Worm (Caenorhabditis elegans) whole organism, L4 larva: ENCODE data around the gene vha-9.

Experiments used
- F44E2.7 ChIP-seq: fragments of 200-800 bp; sonication (Bioruptor generic); IDR thresholded peaks from 2 replicates; pipeline ENCODE4 v2.1.2; 2022; ENCODE audit warnings: missing genetic modification characterization, missing compliant biosample characterization
- Y48G9A.11 ChIP-seq: fragments of 200-800 bp; sonication (Bioruptor generic); IDR thresholded peaks from 2 replicates; pipeline ENCODE4 v1.3.6; 2022; ENCODE audit warnings: missing genetic modification reagents, missing genetic modification characterization, missing compliant biosample characterization
- ZK546.5 ChIP-seq, 2 experiments: sonication (generic microtip); optimal IDR thresholded peaks; 2 replicates each; lab custom pipeline; 2017; ENCODE audit warnings: missing biosample characterization in 2 of 2, missing genetic modification characterization in 2 of 2
- aha-1 ChIP-seq: fragments of 150-350 bp; peaks from one replicate; lab custom pipeline; 2014; ENCODE audit warnings: missing biosample characterization, missing genetic modification characterization
- attf-4 ChIP-seq: sonication (generic microtip); optimal IDR thresholded peaks from 3 replicates; lab custom pipeline; 2017; ENCODE audit warnings: missing biosample characterization, missing genetic modification characterization
- ceh-44 ChIP-seq: fragments of 200-800 bp; sonication (Bioruptor generic); IDR thresholded peaks from 2 replicates; pipeline ENCODE4 v1.3.6; 2022; ENCODE audit warnings: missing genetic modification reagents, missing genetic modification characterization, missing compliant biosample characterization
- cey-2 ChIP-seq: sonication (generic microtip); optimal IDR thresholded peaks from 3 replicates; lab custom pipeline; 2017; ENCODE audit warnings: missing genetic modification characterization, mild to moderate bottlenecking, missing compliant biosample characterization, antibody characterized with exemption, borderline replicate concordance; ENCODE audit not compliant: insufficient read depth
- daf-12 ChIP-seq: fragments of 150-350 bp; optimal IDR thresholded peaks from 2 replicates; lab custom pipeline; 2014; ENCODE audit warnings: missing biosample characterization, missing genetic modification reagents, missing genetic modification characterization
- daf-19 ChIP-seq: fragments of 200-800 bp; sonication (Bioruptor generic); conservative IDR thresholded peaks from 2 replicates; pipeline ENCODE4 v1.3.6; 2022; ENCODE audit warnings: missing genetic modification characterization, missing compliant biosample characterization
- duxl-1 ChIP-seq: sonication (generic microtip); optimal IDR thresholded peaks from 2 replicates; lab custom pipeline; 2016; ENCODE audit warnings: mild to moderate bottlenecking, missing genetic modification characterization, moderate library complexity, missing compliant biosample characterization; ENCODE audit not compliant: poor library complexity
- dve-1 ChIP-seq: sonication (generic microtip); optimal IDR thresholded peaks from 2 replicates; lab custom pipeline; 2017; ENCODE audit warnings: antibody characterized with exemption, mild to moderate bottlenecking, missing genetic modification characterization, missing compliant biosample characterization; ENCODE audit not compliant: insufficient read depth
- egl-27 ChIP-seq: sonication (generic microtip); optimal IDR thresholded peaks from 3 replicates; lab custom pipeline; 2017; ENCODE audit warnings: missing biosample characterization, missing genetic modification reagents, missing genetic modification characterization
- hif-1 ChIP-seq, 2 experiments: sonication (generic microtip); optimal IDR thresholded peaks; 2 replicates each; lab custom pipeline; 2016 to 2017; ENCODE audit warnings: missing compliant biosample characterization in 2 of 2, missing genetic modification characterization in 2 of 2, missing genetic modification reagents in 2 of 2, missing genotype in 2 of 2, mild to moderate bottlenecking in 1 of 2
- hlh-30 ChIP-seq: sonication (generic microtip); optimal IDR thresholded peaks from 2 replicates; lab custom pipeline; 2017; ENCODE audit warnings: antibody characterized with exemption, mild to moderate bottlenecking, missing genetic modification characterization, missing compliant biosample characterization; ENCODE audit not compliant: insufficient read depth
- hmg-1.1 ChIP-seq: fragments of 200-800 bp; sonication (Bioruptor generic); IDR thresholded peaks from 2 replicates; pipeline ENCODE4 v1.3.6; 2022; ENCODE audit warnings: missing genetic modification reagents, missing genetic modification characterization, missing compliant biosample characterization
- lin-13 ChIP-seq: fragments of 150-350 bp; optimal IDR thresholded peaks from 2 replicates; lab custom pipeline; 2014; ENCODE audit warnings: missing biosample characterization, missing genetic modification reagents, missing genetic modification characterization
- lin-15B ChIP-seq: fragments of 150-350 bp; sonication (generic microtip); optimal IDR thresholded peaks from 3 replicates; lab custom pipeline; 2014; ENCODE audit warnings: missing biosample characterization, missing genetic modification characterization
- lin-29 ChIP-seq: fragments of 200-800 bp; sonication (Bioruptor generic); IDR thresholded peaks from 2 replicates; pipeline ENCODE4 v1.3.6; 2022; ENCODE audit warnings: missing genetic modification reagents, missing genetic modification characterization, missing compliant biosample characterization
- lin-39 ChIP-seq: fragments of 150-350 bp; optimal IDR thresholded peaks from 2 replicates; lab custom pipeline; 2014; ENCODE audit warnings: missing biosample characterization, missing genetic modification reagents, missing genetic modification characterization
- lir-3 ChIP-seq: sonication (generic microtip); optimal IDR thresholded peaks from 2 replicates; lab custom pipeline; 2016; ENCODE audit warnings: mild to moderate bottlenecking, missing genetic modification characterization, missing compliant biosample characterization
- lsy-2 ChIP-seq, 2 experiments: fragments of 150-350 bp in 1 of 2; sonication (generic microtip) in 1 of 2; optimal IDR thresholded peaks; 2 replicates each; lab custom pipeline; 2014 to 2017; ENCODE audit warnings: missing biosample characterization in 2 of 2, missing genetic modification characterization in 2 of 2
- mdl-1 ChIP-seq, 2 experiments: fragments of 150-350 bp in 1 of 2; sonication (generic microtip) in 1 of 2; optimal IDR thresholded peaks; 2 replicates each; lab custom pipeline; 2014 to 2017; ENCODE audit warnings: missing biosample characterization in 2 of 2, missing genetic modification characterization in 2 of 2
- mes-2 ChIP-seq: sonication (generic microtip); optimal IDR thresholded peaks from 2 replicates; lab custom pipeline; 2016; ENCODE audit warnings: missing genotype, mild to moderate bottlenecking, missing genetic modification characterization, missing compliant biosample characterization; ENCODE audit not compliant: poor library complexity, severe bottlenecking
- nhr-10 ChIP-seq: fragments of 150-350 bp; optimal IDR thresholded peaks from 2 replicates; lab custom pipeline; 2014; ENCODE audit warnings: missing biosample characterization, missing genetic modification characterization
- nhr-102 ChIP-seq: sonication (generic microtip); optimal IDR thresholded peaks from 2 replicates; lab custom pipeline; 2016; ENCODE audit warnings: mild to moderate bottlenecking, missing genetic modification characterization, moderate library complexity, missing compliant biosample characterization
- nhr-11 ChIP-seq: fragments of 150-350 bp; optimal IDR thresholded peaks from 2 replicates; lab custom pipeline; 2014; ENCODE audit warnings: missing biosample characterization, missing genetic modification characterization
- nhr-111 ChIP-seq: fragments of 200-800 bp; sonication (Bioruptor generic); optimal IDR thresholded peaks from 2 replicates; lab custom pipeline; 2018; ENCODE audit warnings: mild to moderate bottlenecking, missing genetic modification characterization, missing compliant biosample characterization
- nhr-28 ChIP-seq: fragments of 150-350 bp; optimal IDR thresholded peaks from 2 replicates; lab custom pipeline; 2014; ENCODE audit warnings: missing biosample characterization, missing genetic modification characterization
- nhr-41 ChIP-seq: fragments of 200-800 bp; sonication (Bioruptor generic); IDR thresholded peaks from 2 replicates; pipeline ENCODE4 v1.3.6; 2022; ENCODE audit warnings: missing genetic modification reagents, missing genetic modification characterization, missing compliant biosample characterization
- nhr-42 ChIP-seq: fragments of 200-800 bp; sonication (Bioruptor generic); IDR thresholded peaks from 2 replicates; pipeline ENCODE4 v1.3.6; 2022; ENCODE audit warnings: missing genetic modification characterization, missing compliant biosample characterization
- nhr-48 ChIP-seq: sonication (generic microtip); optimal IDR thresholded peaks from 2 replicates; lab custom pipeline; 2016; ENCODE audit warnings: mild to moderate bottlenecking, missing genetic modification characterization, missing compliant biosample characterization
- nhr-6 ChIP-seq: fragments of 150-350 bp; optimal IDR thresholded peaks from 2 replicates; lab custom pipeline; 2014; ENCODE audit warnings: missing biosample characterization, missing genetic modification characterization
- nhr-77 ChIP-seq: fragments of 150-350 bp; optimal IDR thresholded peaks from 2 replicates; lab custom pipeline; 2014; ENCODE audit warnings: missing biosample characterization, missing genetic modification characterization
- php-3 ChIP-seq: fragments of 200-800 bp; sonication (Bioruptor generic); IDR thresholded peaks from 2 replicates; pipeline ENCODE4 v1.3.6; 2022; ENCODE audit warnings: missing genetic modification reagents, missing genetic modification characterization, missing compliant biosample characterization
- pqm-1 ChIP-seq: sonication (generic microtip); optimal IDR thresholded peaks from 2 replicates; lab custom pipeline; 2017; ENCODE audit warnings: missing biosample characterization, missing genetic modification characterization
- rbr-2 ChIP-seq: sonication (generic microtip); optimal IDR thresholded peaks from 2 replicates; lab custom pipeline; 2016; ENCODE audit warnings: missing genotype, missing genetic modification characterization, missing compliant biosample characterization
- skn-1 ChIP-seq: fragments of 150-350 bp; optimal IDR thresholded peaks from 2 replicates; lab custom pipeline; 2014; ENCODE audit warnings: missing biosample characterization, missing genetic modification characterization
- snpc-1.2 ChIP-seq: fragments of 200-800 bp; sonication (Bioruptor generic); IDR thresholded peaks from 2 replicates; pipeline ENCODE4 v1.3.6; 2022; ENCODE audit warnings: missing genetic modification reagents, missing genetic modification characterization, missing compliant biosample characterization
- snpc-4 ChIP-seq: fragments of 150-350 bp; optimal IDR thresholded peaks from 2 replicates; lab custom pipeline; 2014; ENCODE audit warnings: missing biosample characterization, missing genetic modification characterization
- spr-1 ChIP-seq: sonication (generic microtip); optimal IDR thresholded peaks from 2 replicates; lab custom pipeline; 2016; ENCODE audit warnings: mild to moderate bottlenecking, missing genetic modification characterization, missing compliant biosample characterization
- tag-97 ChIP-seq: fragments of 200-800 bp; sonication (Bioruptor generic); IDR thresholded peaks from 2 replicates; pipeline ENCODE4 v1.3.6; 2022; ENCODE audit warnings: missing genetic modification characterization, missing compliant biosample characterization
- tra-1 ChIP-seq: fragments of 200-800 bp; sonication (Bioruptor generic); IDR thresholded peaks from 2 replicates; pipeline ENCODE4 v1.3.6; 2022; ENCODE audit warnings: missing genetic modification reagents, missing genetic modification characterization, missing compliant biosample characterization
- unc-130 ChIP-seq: sonication (generic microtip); optimal IDR thresholded peaks from 2 replicates; lab custom pipeline; 2016; ENCODE audit warnings: missing genetic modification reagents, missing genetic modification characterization, missing compliant biosample characterization
- unc-62 ChIP-seq, 3 experiments: fragments of 150-350 bp in 1 of 3; sonication (generic microtip); optimal IDR thresholded peaks in 2 of 3; peaks in 1 of 3; 1 replicate in 1 of 3; 2 replicates in 2 of 3; lab custom pipeline; 2014 to 2017; ENCODE audit warnings: missing biosample characterization in 3 of 3, missing genetic modification characterization in 3 of 3, missing genetic modification reagents in 3 of 3, missing genotype in 1 of 3
- zip-2 ChIP-seq: fragments of 150-350 bp; optimal IDR thresholded peaks from 2 replicates; lab custom pipeline; 2014; ENCODE audit warnings: missing biosample characterization, missing genetic modification characterization

vha-9 gene

ce11 chrII:10303663-10304115, at the start of gene vha-9 (continued):
- TF ChIP-seq cey-2 (tag; lab: Kevin White, UChicago) (no peak), nhr-77 (tag; lab: Kevin White, UChicago) (peak; percentile 53), daf-12 (no peak), lin-13 (GFP tag; lab: Kevin White, UChicago) (peak; percentile 59), lin-39 (tag; lab: Kevin White, UChicago) (no peak), nhr-10 (tag; lab: Kevin White, UChicago) (no peak), pqm-1 (tag; lab: Kevin White, UChicago) (peak; percentile 41), mes-2 (tag; lab: Kevin White, UChicago) (peak; percentile 89), duxl-1 (tag; lab: Kevin White, UChicago) (no peak), snpc-1.2 (GFP tag; lab: Robert Waterston, UW) (no peak), nhr-28 (tag; lab: Kevin White, UChicago) (peak; percentile 62), hmg-1.1 (peak; percentile 10; the same call in 1 of the 2 replicates), nhr-102 (tag; lab: Kevin White, UChicago) (no peak), tra-1 (no peak), daf-19 (GFP tag; lab: Robert Waterston, UW) (peak; percentile 70; the same call in 1 of the 2 replicates), hlh-30 (tag; lab: Kevin White, UChicago) (peak; percentile 64), nhr-48 (tag; lab: Kevin White, UChicago) (no peak), lir-3 (tag; lab: Kevin White, UChicago) (no peak), nhr-11 (no peak), nhr-6 (no peak), snpc-4 (tag; lab: Kevin White, UChicago) (no peak), php-3 (GFP tag; lab: Robert Waterston, UW) (no peak), nhr-111 (GFP tag; lab: Kevin White, UChicago) (no peak), nhr-41 (GFP tag; lab: Robert Waterston, UW) (no peak), skn-1 (tag; lab: Kevin White, UChicago) (no peak), nhr-42 (GFP tag; lab: Robert Waterston, UW) (peak; percentile 56; the same call in 1 of the 2 replicates), ZK546.5 (tag; optimal IDR thresholded peaks at IDR 0.05; lab: Kevin White, UChicago) (no peak), unc-130 (GFP tag; lab: Kevin White, UChicago) (no peak), dve-1 (peak; percentile 75), hif-1 (tag; optimal IDR thresholded peaks at IDR 0.05; lab: Kevin White, UChicago) (peak in 1 of 2 experiments; percentile 54), tag-97 (GFP tag; lab: Robert Waterston, UW) (no peak), mdl-1 (tag; optimal IDR thresholded peaks at IDR 0.05; lab: Kevin White, UChicago) (peak in 1 of 2 experiments; percentile 2), spr-1 (no peak), zip-2 (tag; lab: Kevin White, UChicago) (no peak), egl-27 (tag; lab: Kevin White, UChicago) (no peak), rbr-2 (peak; percentile 51), aha-1 (no peak), lin-15B (no peak)

- no peak for TF ChIP-seq pqm-1 (tag; lab: Kevin White, UChicago)
- TF ChIP-seq lsy-2 (tag; optimal IDR thresholded peaks at IDR 0.05; lab: Kevin White, UChicago) = no peak
- no peak for TF ChIP-seq attf-4 (tag; lab: Kevin White, UChicago)
- no peak for TF ChIP-seq unc-62 (GFP tag; optimal IDR thresholded peaks at IDR 0.05 in 1 of 2; lab: Kevin White, UChicago)
- TF ChIP-seq unc-62 (tag; optimal IDR thresholded peaks at IDR 0.05; lab: Kevin White, UChicago) = no peak
- TF ChIP-seq duxl-1 (tag; lab: Kevin White, UChicago) = no peak
- TF ChIP-seq Y48G9A.11 (GFP tag; lab: Robert Waterston, UW) = no peak
- no peak for TF ChIP-seq F44E2.7 (GFP tag; lab: Robert Waterston, UW)
- TF ChIP-seq ceh-44 (GFP tag; lab: Robert Waterston, UW) = no peak
- no peak for TF ChIP-seq lin-29 (GFP tag; lab: Robert Waterston, UW)
- no peak for TF ChIP-seq php-3 (GFP tag; lab: Robert Waterston, UW)
- TF ChIP-seq snpc-1.2 (GFP tag; lab: Robert Waterston, UW) = no peak
Measured at ce11 chrII:10351963-10352362, 48.5 kb upstream of the vha-9 start, which contains the start of gene C07E3.8. Gene C07E3.8, plus strand, starts transcription at chrII:10352263.
